Worm (Caenorhabditis elegans): ENCODE data around the gene ceh-43.

ceh-43 gene

DNA sequence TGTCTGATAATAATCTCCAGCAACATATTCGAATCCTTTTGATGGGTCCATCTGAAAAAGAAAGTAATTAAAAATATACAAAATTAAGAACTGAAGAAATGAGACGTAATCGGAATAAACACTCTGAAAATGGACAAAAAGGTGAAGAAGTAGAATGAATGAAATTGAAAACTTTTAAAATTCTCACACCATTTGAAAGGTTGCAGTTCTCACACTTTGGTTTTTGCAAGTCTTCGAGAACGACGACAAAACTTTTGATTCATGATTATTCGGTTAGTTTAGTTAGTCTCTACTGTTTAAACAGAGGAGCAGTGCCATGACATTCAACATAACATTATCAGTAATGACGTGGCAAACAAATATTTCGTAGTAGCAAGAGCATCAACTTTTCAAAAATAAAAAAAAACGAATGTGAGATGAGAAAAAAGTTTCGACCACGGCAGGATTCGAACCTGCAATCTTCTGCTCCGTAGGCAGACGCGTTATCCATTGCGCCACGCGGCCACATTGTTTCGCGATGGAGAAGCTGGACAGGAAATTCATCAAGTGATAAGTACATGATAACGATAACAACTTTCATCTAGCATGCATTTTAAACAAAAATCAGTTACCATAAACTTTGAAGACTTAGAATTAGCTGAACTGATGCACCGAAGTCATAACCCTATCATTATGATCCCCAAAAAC lies at the start of gene ceh-43:
Gene ceh-43, minus strand, starts transcription at position 51 of the 687 bp plus-strand sequence.
- TF ChIP-seq hmg-4 (GFP tag; optimal IDR thresholded peaks at IDR 0.05): no peak
- TF ChIP-seq tbx-37 (GFP tag; conservative IDR thresholded peaks at IDR 0.05): no peak
- no peak for TF ChIP-seq pes-1 (GFP tag; IDR thresholded peaks at IDR 0.05)
- TF ChIP-seq ets-7 (tag; optimal IDR thresholded peaks at IDR 0.05): no peak
- no peak for TF ChIP-seq sea-1 (GFP tag; conservative IDR thresholded peaks at IDR 0.05)
- TF ChIP-seq aly-1 (tag; optimal IDR thresholded peaks at IDR 0.05): no peak
- no peak for TF ChIP-seq hmbx-1 (tag; optimal IDR thresholded peaks at IDR 0.05)
- no peak for TF ChIP-seq scrt-1 (GFP tag; IDR thresholded peaks at IDR 0.05)

DNA sequence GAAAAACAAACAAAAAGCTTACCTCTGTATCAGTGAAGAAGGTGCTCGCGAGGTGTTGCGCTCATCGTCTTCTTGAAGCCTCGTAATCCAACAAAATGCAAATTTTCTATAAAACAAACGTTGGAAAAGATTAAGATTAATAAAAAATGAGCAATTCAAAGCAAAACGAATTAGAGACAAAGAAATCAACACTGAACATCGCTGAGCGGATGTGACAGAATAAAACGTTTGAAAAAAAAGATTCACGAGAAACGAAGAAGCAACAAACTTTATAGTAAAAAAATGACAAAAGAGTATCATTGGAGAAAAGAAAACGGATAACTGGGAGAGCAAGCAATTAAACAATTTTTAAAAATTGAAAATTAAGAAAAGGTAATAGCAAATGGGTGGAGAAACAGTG lies 49.2 kb upstream of the ceh-43 start, which contains the start of the genes C07G2.5 and atf-7:
Gene C07G2.5, minus strand, starts transcription at position 101 of the 400 bp plus-strand sequence.
Gene atf-7, minus strand, starts transcription at position 108 of the 400 bp plus-strand sequence.
- TF ChIP-seq aly-1 (tag; optimal IDR thresholded peaks at IDR 0.05) (no peak), B0310.2 (tag; optimal IDR thresholded peaks at IDR 0.05) (no peak), ceh-13 (GFP tag; optimal IDR thresholded peaks at IDR 0.05) (no peak)

DNA sequence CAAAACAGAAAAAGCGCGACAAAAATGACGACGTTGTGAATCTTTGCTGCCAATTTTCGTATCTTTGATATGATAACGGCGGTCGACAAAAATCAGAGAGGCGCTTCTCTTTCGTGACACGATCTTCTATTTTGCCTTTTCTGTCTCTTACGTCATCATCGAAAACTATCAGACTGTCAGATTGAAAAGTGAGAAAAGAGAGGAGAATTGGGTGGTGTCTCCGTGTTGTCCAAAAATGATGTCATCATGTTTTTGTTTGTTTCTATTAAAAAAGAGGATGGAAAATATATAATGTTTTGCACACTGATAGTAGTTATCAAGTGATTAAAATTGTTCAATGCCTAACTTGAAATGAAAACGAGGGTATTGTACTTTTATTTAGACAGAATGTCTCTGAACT lies 46.3 kb upstream of the ceh-43 start:
- no peak for TF ChIP-seq hnd-1 (tag; optimal IDR thresholded peaks at IDR 0.05)
- no peak for TF ChIP-seq pes-1 (GFP tag; IDR thresholded peaks at IDR 0.05)
- TF ChIP-seq sea-1 (GFP tag; conservative IDR thresholded peaks at IDR 0.05): no peak
- no peak for TF ChIP-seq aly-1 (tag; optimal IDR thresholded peaks at IDR 0.05)
- TF ChIP-seq ama-1 (optimal IDR thresholded peaks at IDR 0.05): no peak
- no peak for TF ChIP-seq flt-1 (GFP tag; IDR thresholded peaks at IDR 0.05)
- no peak for TF ChIP-seq hmg-4 (GFP tag; optimal IDR thresholded peaks at IDR 0.05)
- no peak for TF ChIP-seq scrt-1 (GFP tag; IDR thresholded peaks at IDR 0.05)
- no peak for TF ChIP-seq F13C5.2 (tag; optimal IDR thresholded peaks at IDR 0.05)
- no peak for TF ChIP-seq tra-4 (tag; optimal IDR thresholded peaks at IDR 0.05)
- no peak for TF ChIP-seq hmbx-1 (tag; optimal IDR thresholded peaks at IDR 0.05)
- no peak for TF ChIP-seq ets-7 (tag; optimal IDR thresholded peaks at IDR 0.05)
- TF ChIP-seq ceh-36 (tag; optimal IDR thresholded peaks at IDR 0.05): no peak
- no peak for TF ChIP-seq B0310.2 (tag; optimal IDR thresholded peaks at IDR 0.05)
- TF ChIP-seq tbx-11 (GFP tag; IDR thresholded peaks at IDR 0.05): no peak
- no peak for TF ChIP-seq tbx-37 (GFP tag; conservative IDR thresholded peaks at IDR 0.05)
- no peak for TF ChIP-seq ceh-13 (GFP tag; optimal IDR thresholded peaks at IDR 0.05)

DNA sequence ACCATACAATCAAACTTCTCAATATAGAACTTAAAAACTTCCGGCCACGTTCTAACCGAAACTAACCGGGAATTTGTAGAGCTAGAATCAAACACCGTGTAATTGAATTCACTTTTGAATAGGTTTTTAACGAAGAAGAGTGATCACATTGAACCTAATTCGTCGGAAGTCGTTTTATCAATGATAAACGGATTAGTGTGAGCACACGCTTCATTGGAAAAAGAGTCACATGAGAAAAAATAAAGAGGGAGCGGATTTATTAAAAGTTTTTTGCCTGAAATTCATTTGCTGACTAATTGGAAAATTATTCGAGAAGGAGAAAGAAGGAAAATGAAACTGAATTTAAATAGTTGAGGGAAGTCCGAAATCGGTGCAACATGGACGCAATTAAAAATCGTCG lies 45.9 kb upstream of the ceh-43 start:
- TF ChIP-seq hnd-1 (tag; optimal IDR thresholded peaks at IDR 0.05) (no peak), pes-1 (GFP tag; IDR thresholded peaks at IDR 0.05) (no peak), F13C5.2 (tag; optimal IDR thresholded peaks at IDR 0.05) (no peak), ama-1 (optimal IDR thresholded peaks at IDR 0.05) (no peak), tbx-37 (GFP tag; conservative IDR thresholded peaks at IDR 0.05) (no peak), hmg-4 (GFP tag; optimal IDR thresholded peaks at IDR 0.05) (no peak), hmbx-1 (tag; optimal IDR thresholded peaks at IDR 0.05) (no peak), ceh-36 (tag; optimal IDR thresholded peaks at IDR 0.05) (no peak), ets-7 (tag; optimal IDR thresholded peaks at IDR 0.05) (no peak), tbx-11 (GFP tag; IDR thresholded peaks at IDR 0.05) (no peak), aly-1 (tag; optimal IDR thresholded peaks at IDR 0.05) (no peak), tra-4 (tag; optimal IDR thresholded peaks at IDR 0.05) (no peak), B0310.2 (tag; optimal IDR thresholded peaks at IDR 0.05) (no peak), ceh-13 (GFP tag; optimal IDR thresholded peaks at IDR 0.05) (no peak), sea-1 (GFP tag; conservative IDR thresholded peaks at IDR 0.05) (no peak), flt-1 (GFP tag; IDR thresholded peaks at IDR 0.05) (no peak), scrt-1 (GFP tag; IDR thresholded peaks at IDR 0.05) (no peak)

DNA sequence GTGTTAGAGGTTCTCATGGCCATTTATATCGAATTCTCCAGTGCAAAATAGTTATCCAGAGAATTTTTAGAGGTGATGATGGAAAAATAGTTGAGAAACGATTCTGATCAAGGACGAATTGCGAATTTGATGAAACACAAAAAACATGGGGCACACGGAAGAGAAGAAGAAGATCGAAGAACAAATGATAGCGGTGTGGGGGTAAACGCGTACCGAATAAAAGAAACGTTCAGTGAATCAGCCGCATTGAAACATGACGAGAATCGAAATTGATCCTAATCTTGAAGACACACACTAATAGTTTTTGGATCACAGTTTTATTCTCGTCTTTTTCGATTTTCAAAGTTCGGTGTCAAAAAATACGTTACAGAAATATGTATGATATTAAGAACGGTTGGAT lies 45.5 kb upstream of the ceh-43 start:
- TF ChIP-seq hmg-4 (GFP tag; optimal IDR thresholded peaks at IDR 0.05): no peak
- no peak for TF ChIP-seq ets-7 (tag; optimal IDR thresholded peaks at IDR 0.05)
- TF ChIP-seq tbx-11 (GFP tag; IDR thresholded peaks at IDR 0.05): no peak
- TF ChIP-seq sea-1 (GFP tag; conservative IDR thresholded peaks at IDR 0.05): no peak
- TF ChIP-seq F13C5.2 (tag; optimal IDR thresholded peaks at IDR 0.05): no peak
- TF ChIP-seq tra-4 (tag; optimal IDR thresholded peaks at IDR 0.05): no peak
- no peak for TF ChIP-seq ama-1 (optimal IDR thresholded peaks at IDR 0.05)
- TF ChIP-seq aly-1 (tag; optimal IDR thresholded peaks at IDR 0.05): no peak
- TF ChIP-seq ceh-36 (tag; optimal IDR thresholded peaks at IDR 0.05): no peak
- no peak for TF ChIP-seq hmbx-1 (tag; optimal IDR thresholded peaks at IDR 0.05)
- TF ChIP-seq hnd-1 (tag; optimal IDR thresholded peaks at IDR 0.05): no peak
- no peak for TF ChIP-seq pes-1 (GFP tag; IDR thresholded peaks at IDR 0.05)
- TF ChIP-seq flt-1 (GFP tag; IDR thresholded peaks at IDR 0.05): no peak
- no peak for TF ChIP-seq ceh-13 (GFP tag; optimal IDR thresholded peaks at IDR 0.05)

DNA sequence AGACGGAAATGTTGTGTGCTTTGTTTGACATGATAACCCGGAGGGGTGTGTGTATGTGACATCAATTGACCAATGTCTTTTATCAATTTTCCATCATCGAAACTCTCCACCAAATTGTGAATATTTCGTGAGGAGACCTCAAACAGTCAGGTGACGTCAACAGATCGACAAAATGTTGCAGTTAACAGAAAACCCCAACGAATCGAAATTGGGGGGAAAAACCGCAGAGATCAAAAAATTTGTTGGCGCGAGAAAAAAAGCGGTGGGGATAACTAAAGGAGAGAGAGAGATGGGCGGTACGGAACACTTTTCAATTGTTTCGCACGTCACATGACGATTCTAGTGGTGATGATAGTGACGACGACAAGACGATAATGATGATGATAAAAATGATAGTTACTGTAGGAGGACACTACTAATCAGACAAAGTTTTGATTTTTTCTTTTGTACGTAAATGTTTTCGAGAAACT lies 44.8 kb upstream of the ceh-43 start:
- TF ChIP-seq flt-1 (GFP tag; IDR thresholded peaks at IDR 0.05) (no peak), sea-1 (GFP tag; conservative IDR thresholded peaks at IDR 0.05) (no peak), F13C5.2 (tag; optimal IDR thresholded peaks at IDR 0.05) (no peak), ama-1 (optimal IDR thresholded peaks at IDR 0.05) (no peak), scrt-1 (GFP tag; IDR thresholded peaks at IDR 0.05) (no peak), tbx-37 (GFP tag; conservative IDR thresholded peaks at IDR 0.05) (no peak), hmg-4 (GFP tag; optimal IDR thresholded peaks at IDR 0.05) (no peak), pes-1 (GFP tag; IDR thresholded peaks at IDR 0.05) (no peak), tra-4 (tag; optimal IDR thresholded peaks at IDR 0.05) (no peak)

DNA sequence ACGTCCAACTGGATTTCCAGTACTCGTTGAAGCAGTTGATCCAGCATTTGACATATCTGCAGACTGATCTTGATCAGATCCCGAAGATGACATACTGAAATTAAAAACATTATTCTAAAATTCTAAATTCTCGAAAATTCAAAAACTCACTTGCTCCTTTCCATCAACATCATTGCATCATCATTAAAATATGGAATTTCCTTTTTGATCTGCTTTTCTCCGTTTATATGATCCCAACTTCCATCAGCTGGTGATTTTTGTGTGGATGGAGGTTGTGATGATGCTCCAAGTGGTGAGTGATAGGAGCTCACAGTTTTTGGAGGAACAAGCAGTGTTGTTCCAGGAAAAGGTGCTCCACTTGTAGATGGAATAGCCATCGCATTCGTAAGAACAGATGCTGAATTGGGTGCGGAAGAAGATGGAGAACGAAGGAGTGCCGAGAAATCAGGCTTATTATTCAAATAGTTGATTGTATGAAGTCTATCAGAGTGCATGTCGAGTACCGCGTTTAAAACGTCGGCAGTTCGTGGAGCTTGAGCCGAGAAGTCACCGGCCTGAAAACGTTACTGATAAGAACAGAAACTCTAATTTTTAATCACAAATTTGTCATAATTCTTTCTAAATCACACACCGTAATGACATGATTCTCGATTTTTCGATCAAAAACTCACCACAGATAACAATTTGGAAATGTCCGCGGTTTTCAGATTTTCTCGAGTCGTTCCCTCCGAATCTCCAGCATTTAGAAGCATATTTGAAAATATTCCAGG lies 43.5 kb upstream of the ceh-43 start:
- no peak for TF ChIP-seq tbx-11 (GFP tag; IDR thresholded peaks at IDR 0.05)
- no peak for TF ChIP-seq sea-1 (GFP tag; conservative IDR thresholded peaks at IDR 0.05)
- no peak for TF ChIP-seq ets-7 (tag; optimal IDR thresholded peaks at IDR 0.05)
- no peak for TF ChIP-seq flt-1 (GFP tag; IDR thresholded peaks at IDR 0.05)
- TF ChIP-seq ama-1 (optimal IDR thresholded peaks at IDR 0.05): no peak
- TF ChIP-seq pes-1 (GFP tag; IDR thresholded peaks at IDR 0.05): no peak
- TF ChIP-seq ceh-13 (GFP tag; optimal IDR thresholded peaks at IDR 0.05): no peak
- no peak for TF ChIP-seq aly-1 (tag; optimal IDR thresholded peaks at IDR 0.05)
- TF ChIP-seq F13C5.2 (tag; optimal IDR thresholded peaks at IDR 0.05): no peak
- TF ChIP-seq hmbx-1 (tag; optimal IDR thresholded peaks at IDR 0.05): no peak
- no peak for TF ChIP-seq tra-4 (tag; optimal IDR thresholded peaks at IDR 0.05)
- no peak for TF ChIP-seq hmg-4 (GFP tag; optimal IDR thresholded peaks at IDR 0.05)
